Worm (Caenorhabditis elegans) whole organism, mixed stage, embryonic: ENCODE results near the gene ska-3.

ENCODE experiments used
- bed-3 ChIP-seq: fragments of 200-800 bp; sonication (Bioruptor generic); optimal IDR thresholded peaks from 3 replicates; lab custom pipeline; 2018; ENCODE audit warnings: mild to moderate bottlenecking, missing genetic modification characterization, moderate library complexity, missing compliant biosample characterization
- blmp-1 ChIP-seq: fragments of 150-350 bp; optimal IDR thresholded peaks from 2 replicates; lab custom pipeline; 2014; ENCODE audit warnings: missing biosample characterization, missing genetic modification characterization
- ceh-39 ChIP-seq: fragments of 150-350 bp; optimal IDR thresholded peaks from 2 replicates; lab custom pipeline; 2014; ENCODE audit warnings: missing biosample characterization, missing genetic modification characterization
- ceh-43 ChIP-seq: fragments of 200-800 bp; sonication (Bioruptor generic); optimal IDR thresholded peaks from 2 replicates; lab custom pipeline; 2018; ENCODE audit warnings: mild to moderate bottlenecking, missing genetic modification characterization, moderate library complexity, missing compliant biosample characterization
- ceh-83 ChIP-seq: fragments of 200-800 bp; sonication (Bioruptor generic); optimal IDR thresholded peaks from 2 replicates; lab custom pipeline; 2018; ENCODE audit warnings: mild to moderate bottlenecking, missing genetic modification characterization, missing compliant biosample characterization
- ces-1 ChIP-seq: fragments of 150-350 bp; optimal IDR thresholded peaks from 2 replicates; lab custom pipeline; 2014; ENCODE audit warnings: missing biosample characterization, missing genetic modification reagents, missing genetic modification characterization
- cnd-1 ChIP-seq: fragments of 200-800 bp; sonication (Bioruptor generic); optimal IDR thresholded peaks from 2 replicates; lab custom pipeline; 2018; ENCODE audit warnings: mild to moderate bottlenecking, missing genetic modification characterization, missing compliant biosample characterization
- drap-1 ChIP-seq: fragments of 200-800 bp; sonication (Bioruptor generic); optimal IDR thresholded peaks from 3 replicates; lab custom pipeline; 2018; ENCODE audit warnings: mild to moderate bottlenecking, missing genetic modification characterization, missing compliant biosample characterization
- elt-1 ChIP-seq: sonication (generic microtip); optimal IDR thresholded peaks from 2 replicates; lab custom pipeline; 2017; ENCODE audit warnings: missing genetic modification characterization, mild to moderate bottlenecking, missing compliant biosample characterization, antibody characterized with exemption, moderate library complexity, borderline replicate concordance; ENCODE audit not compliant: insufficient read depth
- elt-3 ChIP-seq: fragments of 150-350 bp; optimal IDR thresholded peaks from 2 replicates; lab custom pipeline; 2014; ENCODE audit warnings: missing biosample characterization, missing genetic modification characterization
- flh-1 ChIP-seq: fragments of 200-800 bp; sonication (Bioruptor generic); optimal IDR thresholded peaks from 2 replicates; lab custom pipeline; 2018; ENCODE audit warnings: mild to moderate bottlenecking, missing genetic modification characterization, moderate library complexity, missing compliant biosample characterization
- ham-2 ChIP-seq: fragments of 200-800 bp; sonication (Bioruptor generic); optimal IDR thresholded peaks from 2 replicates; lab custom pipeline; 2018; ENCODE audit warnings: mild to moderate bottlenecking, missing genetic modification characterization, missing compliant biosample characterization
- hlh-1 ChIP-seq: fragments of 150-350 bp; optimal IDR thresholded peaks from 2 replicates; lab custom pipeline; 2014; ENCODE audit warnings: missing biosample characterization, missing genetic modification reagents, missing genetic modification characterization
- lin-13 ChIP-seq: fragments of 150-350 bp; optimal IDR thresholded peaks from 2 replicates; lab custom pipeline; 2014; ENCODE audit warnings: missing biosample characterization, missing genetic modification characterization
- lin-32 ChIP-seq: fragments of 200-800 bp; sonication (Bioruptor generic); optimal IDR thresholded peaks from 2 replicates; lab custom pipeline; 2018; ENCODE audit warnings: mild to moderate bottlenecking, missing genetic modification characterization, missing compliant biosample characterization
- lsy-2 ChIP-seq: fragments of 150-350 bp; optimal IDR thresholded peaks from 2 replicates; lab custom pipeline; 2014; ENCODE audit warnings: missing biosample characterization, missing genetic modification characterization
- mab-5 ChIP-seq: fragments of 150-350 bp; optimal IDR thresholded peaks from 2 replicates; lab custom pipeline; 2014; ENCODE audit warnings: missing biosample characterization, missing genetic modification characterization
- mep-1 ChIP-seq: fragments of 150-350 bp; optimal IDR thresholded peaks from 2 replicates; lab custom pipeline; 2017; ENCODE audit warnings: missing biosample characterization, missing genetic modification reagents, missing genetic modification characterization, inconsistent platforms
- mls-2 ChIP-seq: sonication (generic microtip); optimal IDR thresholded peaks from 2 replicates; lab custom pipeline; 2016; ENCODE audit warnings: mild to moderate bottlenecking, missing genetic modification characterization, moderate library complexity, missing compliant biosample characterization
- nhr-12 ChIP-seq: fragments of 150-350 bp; optimal IDR thresholded peaks from 2 replicates; lab custom pipeline; 2014; ENCODE audit warnings: missing biosample characterization, missing genetic modification characterization
- nhr-2 ChIP-seq: fragments of 150-350 bp; optimal IDR thresholded peaks from 2 replicates; lab custom pipeline; 2014; ENCODE audit warnings: missing biosample characterization, missing genetic modification characterization
- nhr-237 ChIP-seq: fragments of 150-350 bp; optimal IDR thresholded peaks from 2 replicates; lab custom pipeline; 2014; ENCODE audit warnings: missing biosample characterization, missing genetic modification characterization
- nhr-28 ChIP-seq: fragments of 150-350 bp; optimal IDR thresholded peaks from 2 replicates; lab custom pipeline; 2014; ENCODE audit warnings: missing biosample characterization, missing genetic modification characterization
- nhr-76 ChIP-seq: sonication (generic microtip); optimal IDR thresholded peaks from 2 replicates; lab custom pipeline; 2017; ENCODE audit warnings: missing biosample characterization, missing genetic modification characterization
- pha-4 ChIP-seq: fragments of 150-350 bp; optimal IDR thresholded peaks from 2 replicates; lab custom pipeline; 2018; ENCODE audit warnings: missing biosample characterization, missing genetic modification reagents, missing genetic modification characterization
- sem-2 ChIP-seq: fragments of 200-800 bp; sonication (Bioruptor generic); optimal IDR thresholded peaks from 2 replicates; lab custom pipeline; 2018; ENCODE audit warnings: mild to moderate bottlenecking, missing genetic modification characterization, missing compliant biosample characterization
- snpc-4 ChIP-seq: fragments of 150-350 bp; optimal IDR thresholded peaks from 2 replicates; lab custom pipeline; 2014; ENCODE audit warnings: missing biosample characterization, missing genetic modification characterization
- sptf-1 ChIP-seq: sonication (generic microtip); optimal IDR thresholded peaks from 2 replicates; lab custom pipeline; 2017; ENCODE audit warnings: mild to moderate bottlenecking, missing genetic modification characterization, moderate library complexity, missing compliant biosample characterization
- tbx-8 ChIP-seq: fragments of 200-800 bp; sonication (Bioruptor generic); optimal IDR thresholded peaks from 2 replicates; lab custom pipeline; 2018; ENCODE audit warnings: mild to moderate bottlenecking, missing genetic modification characterization, moderate library complexity, missing compliant biosample characterization
- unc-120 ChIP-seq: sonication (generic microtip); optimal IDR thresholded peaks from 2 replicates; lab custom pipeline; 2017; ENCODE audit warnings: missing genetic modification characterization, missing compliant biosample characterization; ENCODE audit not compliant: poor library complexity, severe bottlenecking
- unc-39 ChIP-seq: fragments of 150-350 bp; optimal IDR thresholded peaks from 2 replicates; lab custom pipeline; 2014; ENCODE audit warnings: missing biosample characterization, missing genetic modification characterization
- ztf-11 ChIP-seq: fragments of 150-350 bp; optimal IDR thresholded peaks from 2 replicates; lab custom pipeline; 2014; ENCODE audit warnings: missing biosample characterization, missing genetic modification characterization

ska-3 gene

DNA sequence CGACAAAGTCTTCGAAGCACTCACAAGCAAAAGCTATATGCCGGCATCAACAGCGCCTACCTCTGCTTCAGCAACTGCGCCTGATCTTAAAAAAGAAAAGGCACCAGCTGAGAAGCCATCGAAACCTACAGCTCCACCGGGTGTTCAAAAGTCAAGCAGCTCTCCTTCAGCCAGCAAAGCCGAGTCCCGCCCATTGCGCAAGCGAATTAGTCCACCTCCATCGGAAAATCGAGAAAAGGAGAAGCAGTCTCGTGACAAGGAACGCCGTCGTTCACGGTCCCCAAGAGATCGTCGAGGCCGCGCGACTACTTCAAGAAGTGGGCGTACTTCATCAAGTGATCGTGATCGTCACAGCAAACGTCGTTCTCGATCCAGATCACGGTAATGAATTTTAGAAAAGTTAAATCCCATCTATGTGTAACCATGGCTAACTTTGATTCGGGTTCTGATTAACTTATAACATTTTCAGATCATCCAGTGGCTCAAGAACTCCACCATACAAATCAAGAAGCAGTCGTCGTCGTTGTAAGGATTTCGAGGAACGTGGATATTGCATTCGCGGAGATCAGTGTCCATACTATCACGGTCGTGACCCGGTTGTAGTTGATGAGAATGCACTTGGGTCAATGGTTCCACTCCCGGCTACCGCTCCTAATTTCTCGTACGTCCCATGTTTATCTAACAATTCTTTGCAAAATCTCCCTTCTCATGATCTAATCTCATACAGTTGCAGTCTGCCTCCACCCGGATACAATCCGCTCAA, 33.3 kb upstream of the ska-3 start:
- TF ChIP-seq sptf-1 (tag; lab: Kevin White, UChicago) (no peak), sem-2 (GFP tag; lab: Kevin White, UChicago) (no peak), lin-32 (GFP tag; lab: Kevin White, UChicago) (no peak), tbx-8 (GFP tag; lab: Kevin White, UChicago) (no peak), lsy-2 (tag; lab: Kevin White, UChicago) (no peak), flh-1 (GFP tag; lab: Kevin White, UChicago) (no peak), nhr-28 (tag; lab: Kevin White, UChicago) (no peak), elt-1 (tag; lab: Kevin White, UChicago) (no peak), ceh-39 (tag; lab: Kevin White, UChicago) (no peak), ztf-11 (tag; lab: Kevin White, UChicago) (no peak), blmp-1 (tag; lab: Kevin White, UChicago) (no peak), nhr-237 (no peak), nhr-2 (tag; lab: Kevin White, UChicago) (no peak), elt-3 (no peak), ceh-83 (GFP tag; lab: Kevin White, UChicago) (no peak), ces-1 (GFP tag; lab: Kevin White, UChicago) (no peak)

DNA sequence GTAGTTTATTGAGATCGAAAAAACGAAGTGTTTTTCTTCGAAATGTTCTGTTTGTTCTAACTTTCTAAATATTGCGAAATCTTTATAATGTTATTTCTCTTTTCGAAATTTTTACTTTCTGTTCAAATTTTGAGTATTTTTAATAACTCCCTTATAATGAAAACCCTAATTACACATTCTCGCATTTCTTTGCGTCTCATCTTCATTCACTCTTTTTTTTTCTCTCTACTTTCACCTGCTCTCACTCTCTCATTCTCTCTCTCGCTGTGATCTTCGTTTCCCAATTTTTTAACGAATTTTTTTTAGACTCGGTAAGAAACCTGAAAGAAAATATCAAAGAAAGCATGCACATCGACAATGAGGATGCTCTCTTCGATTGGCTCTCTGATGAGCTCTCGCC, 32.4 kb upstream of the ska-3 start, which contains the start of gene rbm-26:
rbm-26 (plus strand) TSS at position 301 of the 400 bp plus-strand sequence.
- TF ChIP-seq mep-1 (tag; lab: Kevin White, UChicago): no peak
- TF ChIP-seq ztf-11 (tag; lab: Kevin White, UChicago): no peak
- no peak for TF ChIP-seq mls-2 (tag; lab: Kevin White, UChicago)
- no peak for TF ChIP-seq drap-1 (GFP tag; lab: Kevin White, UChicago)

- TF ChIP-seq bed-3 (GFP tag; lab: Kevin White, UChicago) (no peak), mep-1 (tag; lab: Kevin White, UChicago) (peak; percentile 28), flh-1 (GFP tag; lab: Kevin White, UChicago) (no peak), snpc-4 (tag; lab: Kevin White, UChicago) (no peak), sptf-1 (tag; lab: Kevin White, UChicago) (peak; percentile 25), tbx-8 (GFP tag; lab: Kevin White, UChicago) (no peak), lin-13 (tag; lab: Kevin White, UChicago) (no peak), pha-4 (tag; lab: Kevin White, UChicago) (no peak), ham-2 (GFP tag; lab: Kevin White, UChicago) (peak; percentile 28)
Measured at ce11 chrIII:5710676-5711075, 31.9 kb upstream of the ska-3 start.

DNA sequence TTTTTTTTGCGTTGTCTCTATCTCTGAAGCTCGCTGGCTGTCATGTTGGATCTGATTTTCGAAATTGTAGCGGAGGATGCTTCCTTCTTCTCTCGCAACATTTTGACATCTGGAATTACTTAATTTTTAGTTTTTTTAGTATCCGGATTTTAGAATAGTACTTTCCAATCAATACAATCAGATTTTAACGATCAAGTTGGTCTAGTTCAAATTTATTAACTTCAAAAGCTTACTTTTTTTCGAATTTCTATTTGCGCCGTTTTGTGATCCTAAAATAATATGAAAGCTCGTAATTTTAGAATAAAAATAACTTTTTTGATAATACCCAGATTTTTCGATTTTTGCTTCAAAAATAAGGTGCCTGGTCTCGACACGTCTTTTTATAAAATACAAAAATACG, 31.2 kb upstream of the ska-3 start, which contains the start of gene B0336.12:
B0336.12 (minus strand) TSS at position 101 of the 400 bp plus-strand sequence.
- TF ChIP-seq unc-120 (tag; lab: Kevin White, UChicago): no peak
- TF ChIP-seq nhr-28 (tag; lab: Kevin White, UChicago): no peak
- TF ChIP-seq nhr-12 (tag; lab: Kevin White, UChicago): no peak
- TF ChIP-seq unc-39 (tag; lab: Kevin White, UChicago): no peak
- no peak for TF ChIP-seq bed-3 (GFP tag; lab: Kevin White, UChicago)
- TF ChIP-seq ceh-43: no peak
- TF ChIP-seq lin-13 (tag; lab: Kevin White, UChicago): no peak
- TF ChIP-seq mep-1 (tag; lab: Kevin White, UChicago): no peak
- TF ChIP-seq cnd-1 (tag; lab: Kevin White, UChicago): no peak
- no peak for TF ChIP-seq mls-2 (tag; lab: Kevin White, UChicago)
- TF ChIP-seq ztf-11 (tag; lab: Kevin White, UChicago): no peak
- no peak for TF ChIP-seq drap-1 (GFP tag; lab: Kevin White, UChicago)
- TF ChIP-seq nhr-2 (tag; lab: Kevin White, UChicago): no peak
- no peak for TF ChIP-seq nhr-76 (tag; lab: Kevin White, UChicago)
- no peak for TF ChIP-seq sptf-1 (tag; lab: Kevin White, UChicago)
- TF ChIP-seq hlh-1 (tag; lab: Kevin White, UChicago): no peak
- TF ChIP-seq mab-5 (tag; lab: Kevin White, UChicago): no peak
- no peak for TF ChIP-seq elt-1 (tag; lab: Kevin White, UChicago)
- no peak for TF ChIP-seq lsy-2 (tag; lab: Kevin White, UChicago)
- no peak for TF ChIP-seq pha-4 (tag; lab: Kevin White, UChicago)
